Fruit fly (Drosophila melanogaster) whole organism, prepupa: ENCODE measurements around the gene CG18558.

ENCODE experiments used
- CG11294 ChIP-seq: fragments of 200-800 bp; sonication (Bioruptor generic); IDR thresholded peaks from 2 replicates; pipeline ENCODE4 v1.3.6; 2022; ENCODE audit warnings: missing biosample characterization, missing genetic modification characterization
- CG11762 ChIP-seq: fragments of 200-800 bp; sonication (Bioruptor generic); optimal IDR thresholded peaks from 3 replicates; lab custom pipeline; 2016; ENCODE audit warnings: missing biosample characterization, missing genetic modification characterization; ENCODE audit not compliant: insufficient read depth
- CG11902 ChIP-seq: fragments of 200-800 bp; sonication (Bioruptor generic); optimal IDR thresholded peaks from 3 replicates; lab custom pipeline; 2016; ENCODE audit warnings: missing biosample characterization, missing genetic modification characterization
- CG15336 ChIP-seq: fragments of 200-800 bp; sonication (Bioruptor generic); IDR thresholded peaks from 2 replicates; pipeline ENCODE4 v1.3.6; 2022; ENCODE audit warnings: missing biosample characterization, missing genetic modification characterization
- CG1621 ChIP-seq: fragments of 200-800 bp; sonication (Bioruptor generic); optimal IDR thresholded peaks from 3 replicates; lab custom pipeline; 2018; ENCODE audit warnings: missing biosample characterization, mild to moderate bottlenecking, missing genetic modification characterization
- CG3032 ChIP-seq: fragments of 200-800 bp; optimal IDR thresholded peaks from 2 replicates; lab custom pipeline; 2019; ENCODE audit warnings: missing biosample characterization, mild to moderate bottlenecking, missing genetic modification characterization, moderate library complexity
- CG31627 ChIP-seq: fragments of 200-800 bp; sonication (Bioruptor generic); optimal IDR thresholded peaks from 3 replicates; lab custom pipeline; 2016; ENCODE audit warnings: missing biosample characterization, missing genetic modification characterization
- CG32006 ChIP-seq: fragments of 200-800 bp; sonication (Bioruptor generic); optimal IDR thresholded peaks from 3 replicates; lab custom pipeline; 2017; ENCODE audit warnings: missing biosample characterization, mild to moderate bottlenecking, missing genetic modification characterization
- CG34406 ChIP-seq: fragments of 200-800 bp; sonication (Bioruptor generic); optimal IDR thresholded peaks from 3 replicates; lab custom pipeline; 2016; ENCODE audit warnings: missing biosample characterization, missing genetic modification characterization
- CG3919 ChIP-seq: fragments of 200-800 bp; sonication (Bioruptor generic); optimal IDR thresholded peaks from 3 replicates; lab custom pipeline; 2016; ENCODE audit warnings: missing biosample characterization, missing genetic modification characterization
- CG4318 ChIP-seq: fragments of 200-800 bp; sonication (Bioruptor generic); optimal IDR thresholded peaks from 3 replicates; lab custom pipeline; 2017; ENCODE audit warnings: missing biosample characterization, mild to moderate bottlenecking, missing genetic modification characterization
- CG6163 ChIP-seq: fragments of 200-800 bp; sonication (Bioruptor generic); IDR thresholded peaks from 3 replicates; pipeline ENCODE4 v1.3.6; 2022; ENCODE audit warnings: missing biosample characterization, missing genetic modification characterization
- CG6276 ChIP-seq: fragments of 200-800 bp; sonication (Bioruptor generic); optimal IDR thresholded peaks from 2 replicates; lab custom pipeline; 2017; ENCODE audit warnings: missing biosample characterization, mild to moderate bottlenecking, missing genetic modification characterization
- CG6792 ChIP-seq: fragments of 200-800 bp; sonication (Bioruptor generic); optimal IDR thresholded peaks from 3 replicates; lab custom pipeline; 2016; ENCODE audit warnings: missing biosample characterization, missing genetic modification characterization
- CG6854 ChIP-seq: fragments of 200-800 bp; sonication (Bioruptor generic); optimal IDR thresholded peaks from 2 replicates; lab custom pipeline; 2017; ENCODE audit warnings: missing biosample characterization, mild to moderate bottlenecking, missing genetic modification characterization
- CG8119 ChIP-seq: fragments of 200-800 bp; sonication (Bioruptor generic); IDR thresholded peaks from 3 replicates; pipeline ENCODE4 v1.3.6; 2022; ENCODE audit warnings: missing biosample characterization, missing genetic modification characterization
- CG8632 ChIP-seq: fragments of 200-800 bp; sonication (Bioruptor generic); optimal IDR thresholded peaks from 3 replicates; lab custom pipeline; 2016; ENCODE audit warnings: missing biosample characterization, missing genetic modification characterization
- CG9139 ChIP-seq: fragments of 200-800 bp; sonication (Bioruptor generic); optimal IDR thresholded peaks from 3 replicates; lab custom pipeline; 2017; ENCODE audit warnings: missing biosample characterization, mild to moderate bottlenecking, missing genetic modification characterization
- Eip75B ChIP-seq: fragments of 200-800 bp; sonication (Bioruptor generic); optimal IDR thresholded peaks from 3 replicates; lab custom pipeline; 2016; ENCODE audit warnings: missing biosample characterization, missing genetic modification characterization
- Ets21C ChIP-seq: fragments of 200-800 bp; sonication (Bioruptor generic); optimal IDR thresholded peaks from 3 replicates; lab custom pipeline; 2016; ENCODE audit warnings: missing biosample characterization, missing genetic modification characterization
- Gug ChIP-seq: fragments of 200-800 bp; sonication (Bioruptor generic); IDR thresholded peaks from 2 replicates; pipeline ENCODE4 v1.3.6; 2022; ENCODE audit warnings: missing biosample characterization, missing genetic modification characterization
- Hr38 ChIP-seq: sonication (Bioruptor generic); optimal IDR thresholded peaks from 2 replicates; lab custom pipeline; 2016; ENCODE audit warnings: missing biosample characterization, missing genetic modification characterization
- Hr39 ChIP-seq: fragments of 200-800 bp; sonication (Bioruptor generic); optimal IDR thresholded peaks from 2 replicates; lab custom pipeline; 2016; ENCODE audit warnings: missing biosample characterization, missing genetic modification characterization
- Lpt ChIP-seq: fragments of 200-800 bp; sonication (Bioruptor generic); optimal IDR thresholded peaks from 3 replicates; lab custom pipeline; 2016; ENCODE audit warnings: missing biosample characterization, missing genetic modification characterization
- Met ChIP-seq: fragments of 200-800 bp; sonication (Bioruptor generic); optimal IDR thresholded peaks from 3 replicates; lab custom pipeline; 2016; ENCODE audit warnings: missing biosample characterization, missing genetic modification characterization
- Sox102F ChIP-seq: fragments of 200-800 bp; sonication (Bioruptor generic); optimal IDR thresholded peaks from 2 replicates; lab custom pipeline; 2016; ENCODE audit warnings: missing biosample characterization, mild to moderate bottlenecking, missing genetic modification characterization
- Sox14 ChIP-seq: fragments of 200-800 bp; sonication (Bioruptor generic); optimal IDR thresholded peaks from 3 replicates; lab custom pipeline; 2016; ENCODE audit warnings: missing biosample characterization, missing genetic modification characterization
- Sox15 ChIP-seq: fragments of 200-800 bp; sonication (Bioruptor generic); optimal IDR thresholded peaks from 3 replicates; lab custom pipeline; 2016; ENCODE audit warnings: missing biosample characterization, missing genetic modification characterization
- acj6 ChIP-seq: fragments of 200-800 bp; sonication (Bioruptor generic); optimal IDR thresholded peaks from 3 replicates; lab custom pipeline; 2016; ENCODE audit warnings: missing biosample characterization, missing genetic modification characterization
- cyc ChIP-seq: fragments of 200-800 bp; sonication (Bioruptor generic); optimal IDR thresholded peaks from 3 replicates; lab custom pipeline; 2016; ENCODE audit warnings: missing biosample characterization, missing genetic modification characterization
- dac ChIP-seq: fragments of 200-800 bp; sonication (Bioruptor generic); optimal IDR thresholded peaks from 2 replicates; lab custom pipeline; 2017; ENCODE audit warnings: missing biosample characterization, mild to moderate bottlenecking, missing genetic modification characterization
- dsx ChIP-seq: fragments of 200-800 bp; optimal IDR thresholded peaks from 3 replicates; lab custom pipeline; 2019; ENCODE audit warnings: missing biosample characterization, mild to moderate bottlenecking, missing genetic modification characterization, moderate library complexity; ENCODE audit not compliant: poor library complexity, severe bottlenecking
- eg ChIP-seq: fragments of 200-800 bp; sonication (Bioruptor generic); IDR thresholded peaks from 3 replicates; pipeline ENCODE4 v1.3.6; 2022; ENCODE audit warnings: missing biosample characterization, missing genetic modification characterization
- esn ChIP-seq: fragments of 200-800 bp; sonication (Bioruptor generic); optimal IDR thresholded peaks from 2 replicates; lab custom pipeline; 2016; ENCODE audit warnings: missing biosample characterization, mild to moderate bottlenecking, missing genetic modification characterization, moderate library complexity
- fd59A ChIP-seq: fragments of 200-800 bp; sonication (Bioruptor generic); optimal IDR thresholded peaks from 2 replicates; lab custom pipeline; 2017; ENCODE audit warnings: missing biosample characterization, mild to moderate bottlenecking, missing genetic modification characterization, missing genetic modification reagents
- fd85E ChIP-seq: fragments of 200-800 bp; sonication (Bioruptor generic); optimal IDR thresholded peaks from 3 replicates; lab custom pipeline; 2016; ENCODE audit warnings: missing biosample characterization, missing genetic modification characterization
- fkh ChIP-seq: fragments of 200-800 bp; sonication (Bioruptor generic); optimal IDR thresholded peaks from 3 replicates; lab custom pipeline; 2017; ENCODE audit warnings: missing biosample characterization, mild to moderate bottlenecking, missing genetic modification characterization, moderate library complexity
- net ChIP-seq: fragments of 200-800 bp; sonication (Bioruptor generic); optimal IDR thresholded peaks from 3 replicates; lab custom pipeline; 2016; ENCODE audit warnings: missing biosample characterization, missing genetic modification characterization
- pdm3 ChIP-seq: fragments of 200-800 bp; sonication (Bioruptor generic); optimal IDR thresholded peaks from 3 replicates; lab custom pipeline; 2016; ENCODE audit warnings: missing biosample characterization, missing genetic modification characterization
- spab ChIP-seq: fragments of 200-800 bp; sonication (Bioruptor generic); optimal IDR thresholded peaks from 2 replicates; lab custom pipeline; 2017; ENCODE audit warnings: missing biosample characterization, mild to moderate bottlenecking, missing genetic modification characterization, missing genetic modification reagents
- ss ChIP-seq, 2 experiments: fragments of 200-800 bp; sonication (Bioruptor generic); optimal IDR thresholded peaks; 2 replicates in 1 of 2; 3 replicates in 1 of 2; lab custom pipeline; 2017 to 2018; ENCODE audit warnings: mild to moderate bottlenecking in 2 of 2, missing biosample characterization in 2 of 2, missing genetic modification characterization in 2 of 2, moderate library complexity in 1 of 2
- svp ChIP-seq: fragments of 200-800 bp; sonication (Bioruptor generic); peaks from one replicate; lab custom pipeline; 2016; ENCODE audit warnings: missing biosample characterization, missing genetic modification characterization
- topi ChIP-seq: fragments of 200-800 bp; sonication (Bioruptor generic); optimal IDR thresholded peaks from 3 replicates; lab custom pipeline; 2016; ENCODE audit warnings: missing biosample characterization, missing genetic modification characterization

CG18558 gene

dm6 chr2L:2886613-2887537 lies 42.6 kb upstream of the CG18558 start (continued):
- TF ChIP-seq CG34406 (GFP tag; lab: Kevin White, UChicago) = no peak
- no peak for TF ChIP-seq Gug (GFP tag; lab: Robert Waterston, UW)
- no peak for TF ChIP-seq Lpt (GFP tag; lab: Kevin White, UChicago)
- TF ChIP-seq CG15336 (GFP tag; lab: Robert Waterston, UW) = peak; percentile 52; the same call in 1 of the 2 replicates
- TF ChIP-seq CG11294 = no peak
- TF ChIP-seq CG31627 = no peak
- no peak for TF ChIP-seq Sox15 (GFP tag; lab: Kevin White, UChicago)
- no peak for TF ChIP-seq acj6 (GFP tag; lab: Kevin White, UChicago)
- TF ChIP-seq Sox14 (GFP tag; lab: Kevin White, UChicago) = no peak
- no peak for TF ChIP-seq Ets21C (GFP tag; lab: Kevin White, UChicago)
- no peak for TF ChIP-seq CG11762
- no peak for TF ChIP-seq esn (GFP tag; lab: Kevin White, UChicago)
- TF ChIP-seq CG6854 = peak; percentile 47
- TF ChIP-seq cyc (GFP tag; lab: Kevin White, UChicago) = no peak
- peak; percentile 62 for TF ChIP-seq dsx (GFP tag; lab: Kevin White, UChicago)
- peak; percentile 67 to 78 for TF ChIP-seq ss (GFP tag; optimal IDR thresholded peaks at IDR 0.05; lab: Kevin White, UChicago)
- no peak for TF ChIP-seq Hr38
- peak; percentile 25 for TF ChIP-seq spab (GFP tag; lab: Kevin White, UChicago)
- no peak for TF ChIP-seq Met (GFP tag; lab: Kevin White, UChicago)
- TF ChIP-seq CG9139 = peak; percentile 30
- peak; percentile 44 for TF ChIP-seq CG6276

DNA sequence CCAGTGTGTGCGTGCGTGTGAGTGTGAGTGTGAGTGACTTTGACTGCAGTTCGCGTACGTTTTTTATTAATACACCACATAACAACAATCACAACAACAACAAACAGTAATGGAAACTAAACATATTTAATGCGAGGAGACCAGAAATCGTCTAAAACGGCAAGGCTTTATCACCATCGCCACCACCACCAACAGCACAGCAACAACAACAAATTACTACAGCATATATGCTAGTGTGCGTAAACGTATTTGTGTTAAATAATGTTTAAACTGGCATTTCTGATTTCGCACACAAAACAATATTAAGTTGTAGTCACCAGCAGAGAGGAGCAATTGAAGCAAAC lies 41.9 kb upstream of the CG18558 start:
- TF ChIP-seq CG8632 (GFP tag; lab: Kevin White, UChicago) = no peak
- no peak for TF ChIP-seq dac
- peak; percentile 28 for TF ChIP-seq svp

DNA sequence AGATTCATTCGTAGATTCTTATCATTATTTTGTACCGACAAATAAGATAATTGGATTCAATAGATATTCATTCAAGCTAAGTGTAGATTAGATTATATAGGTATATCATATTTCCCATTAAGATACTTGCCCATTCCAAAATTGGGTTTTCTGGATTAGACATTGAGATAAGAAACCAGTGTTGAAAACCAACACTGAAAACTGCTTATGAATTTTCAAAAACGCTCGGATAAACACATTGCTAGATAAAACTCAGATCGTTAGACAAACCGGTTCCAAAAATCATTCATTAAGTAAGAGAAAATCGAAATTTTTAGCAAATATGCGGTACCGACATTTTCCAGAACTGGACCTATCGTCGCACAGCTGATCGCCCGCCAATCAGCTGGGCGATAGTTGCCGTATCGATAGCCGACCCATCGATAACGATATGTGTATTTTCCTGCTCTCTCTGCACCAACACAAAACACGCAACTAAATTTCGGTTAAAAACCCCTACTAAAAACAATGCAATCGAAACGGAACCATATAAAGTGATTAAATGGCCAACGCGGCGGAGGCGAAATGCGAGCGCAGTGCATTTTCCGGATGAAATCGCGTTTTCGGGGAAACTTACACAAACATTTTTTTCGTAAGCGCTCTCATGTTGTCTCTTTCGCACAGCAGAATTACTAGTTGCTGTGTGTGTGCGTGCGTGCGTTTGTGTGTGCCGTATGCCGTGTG lies 41.4 kb upstream of the CG18558 start, which contains the start of the genes NTPase and lilli:
Gene NTPase, minus strand, starts transcription at position 348 of the 723 bp plus-strand sequence.
Gene lilli, plus strand, starts transcription at position 427 of the 723 bp plus-strand sequence.
- TF ChIP-seq CG1621 (tag; lab: Kevin White, UChicago) (no peak), pdm3 (GFP tag; lab: Kevin White, UChicago) (peak; percentile 57), fd85E (GFP tag; lab: Kevin White, UChicago) (peak; percentile 19), CG11762 (peak; percentile 55), CG6792 (GFP tag; lab: Kevin White, UChicago) (peak; percentile 35), fkh (peak; percentile 57), Met (GFP tag; lab: Kevin White, UChicago) (peak; percentile 42), CG6163 (GFP tag; lab: Robert Waterston, UW) (peak; percentile 65), CG32006 (no peak), Ets21C (GFP tag; lab: Kevin White, UChicago) (peak; percentile 31), cyc (GFP tag; lab: Kevin White, UChicago) (peak; percentile 61), CG15336 (GFP tag; lab: Robert Waterston, UW) (0 out of 2 replicates have a peak, but pooled peaks have one; percentile 9), fd59A (GFP tag; lab: Kevin White, UChicago) (no peak), Hr39 (GFP tag; lab: Kevin White, UChicago) (peak; percentile 67), CG3919 (peak; percentile 69), CG6854 (no peak), Sox102F (GFP tag; lab: Kevin White, UChicago) (peak; percentile 68), CG34406 (GFP tag; lab: Kevin White, UChicago) (peak; percentile 41), esn (GFP tag; lab: Kevin White, UChicago) (peak; percentile 70), eg (GFP tag; lab: Robert Waterston, UW) (peak; percentile 59), Eip75B (GFP tag; lab: Kevin White, UChicago) (peak; percentile 32), spab (GFP tag; lab: Kevin White, UChicago) (no peak), topi (peak; percentile 66), CG3032 (tag; lab: Kevin White, UChicago) (no peak), dsx (GFP tag; lab: Kevin White, UChicago) (peak; percentile 19), CG4318 (GFP tag; lab: Kevin White, UChicago) (no peak), CG11294 (0 out of 2 replicates have a peak, but pooled peaks have one; percentile 10), ss (GFP tag; optimal IDR thresholded peaks at IDR 0.05; lab: Kevin White, UChicago) (peak in 1 of 2 experiments; percentile 16), net (GFP tag; lab: Kevin White, UChicago) (no peak), CG8119 (no peak), CG11902 (GFP tag; lab: Kevin White, UChicago) (peak; percentile 20), CG8632 (GFP tag; lab: Kevin White, UChicago) (peak; percentile 3)
